Worm (Caenorhabditis elegans): ENCODE measurements around the gene F29A7.4.

ce11 chrII:2769021-2769420 is 19.2 kb downstream of the F29A7.4 start, which contains the start of gene F08D12.7:
- TF ChIP-seq him-1 (tag; optimal IDR thresholded peaks at IDR 0.05) (no peak), dao-5 (tag; optimal IDR thresholded peaks at IDR 0.05) (no peak)

Measured in whole organism, L4/young adult.